Worm (Caenorhabditis elegans): ENCODE measurements around the gene srv-30.

DNA sequence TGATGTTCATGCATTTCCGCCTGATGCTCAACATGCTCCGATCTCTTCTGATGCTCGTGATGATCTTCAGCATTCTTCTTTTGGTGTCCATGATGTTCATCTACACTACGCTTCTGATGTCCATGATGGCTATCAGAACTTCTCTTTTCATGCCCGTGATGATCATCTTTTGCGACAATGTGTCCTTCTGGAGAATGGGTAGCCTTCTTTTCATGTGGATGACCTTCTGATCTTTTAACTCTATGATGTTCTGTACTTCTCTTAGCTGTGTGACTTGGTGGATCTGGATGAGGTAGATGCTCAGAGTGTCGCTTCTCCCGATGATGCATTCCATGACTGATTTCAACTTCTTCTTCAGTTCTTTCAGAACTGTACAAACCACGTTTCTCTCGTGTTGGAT, 10.3 kb downstream of the srv-30 start:
- TF ChIP-seq ztf-11 (tag; optimal IDR thresholded peaks at IDR 0.05): no peak
- TF ChIP-seq sptf-1 (tag; optimal IDR thresholded peaks at IDR 0.05): no peak
- no peak for TF ChIP-seq elt-2 (tag; optimal IDR thresholded peaks at IDR 0.05)
- no peak for TF ChIP-seq snu-23 (GFP tag; optimal IDR thresholded peaks at IDR 0.05)
- TF ChIP-seq nhr-47 (tag; optimal IDR thresholded peaks at IDR 0.05): no peak
- TF ChIP-seq ama-1 (optimal IDR thresholded peaks at IDR 0.05): no peak
- no peak for TF ChIP-seq lin-39 (tag; optimal IDR thresholded peaks at IDR 0.05)
- TF ChIP-seq lin-14 (GFP tag; optimal IDR thresholded peaks at IDR 0.05): no peak

Data from whole organism, L1 larva.